Fruit fly (Drosophila melanogaster) S2 (cell line): ENCODE data around the gene CG7387.

Experiments
- CG8478 ChIP-seq: fragments of >200 bp; optimal IDR thresholded peaks from 2 replicates; lab custom pipeline; 2018
- CTCF ChIP-seq, 2 experiments: fragments of >200 bp; optimal IDR thresholded peaks; 2 replicates each; lab custom pipeline; 2018

DNA sequence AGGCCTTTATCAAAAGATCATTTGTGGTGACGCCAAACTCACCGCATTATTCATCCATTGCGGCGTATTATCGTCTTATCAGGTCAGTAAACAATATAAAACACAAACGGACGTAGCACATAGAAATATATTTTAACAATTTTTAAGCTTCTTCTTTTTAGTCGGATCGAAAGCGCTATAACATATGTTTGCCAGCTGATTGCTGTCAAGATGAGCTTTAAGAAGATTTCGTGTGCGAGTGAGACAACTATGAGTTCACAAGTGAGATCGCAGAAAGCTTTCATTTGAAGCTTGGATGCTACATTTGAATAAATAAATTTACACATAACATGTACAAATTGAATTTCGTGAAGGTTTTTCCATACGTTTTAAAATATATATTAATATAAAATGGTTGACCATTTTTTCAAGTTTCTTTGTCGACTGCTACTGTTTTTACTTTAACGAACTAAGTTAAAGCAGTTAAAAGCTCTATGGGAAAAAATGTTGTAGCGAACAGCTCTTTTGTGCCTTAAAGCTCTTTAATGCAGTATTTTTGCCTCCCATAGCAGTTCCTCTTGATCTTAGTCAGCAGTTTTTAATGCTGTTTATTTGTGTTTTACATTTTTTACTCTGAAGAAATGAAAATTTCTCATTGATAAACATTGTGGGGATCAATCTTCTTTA, 34.1 kb downstream of the CG7387 start, which contains the start of gene CG42445:
- TF ChIP-seq CTCF (optimal IDR thresholded peaks at IDR 0.05; lab: Kevin White, UChicago) (no peak), CG8478 (lab: Kevin White, UChicago) (no peak)
